Worm (Caenorhabditis elegans): ENCODE measurements around the gene scyl-1.

scyl-1 gene

DNA sequence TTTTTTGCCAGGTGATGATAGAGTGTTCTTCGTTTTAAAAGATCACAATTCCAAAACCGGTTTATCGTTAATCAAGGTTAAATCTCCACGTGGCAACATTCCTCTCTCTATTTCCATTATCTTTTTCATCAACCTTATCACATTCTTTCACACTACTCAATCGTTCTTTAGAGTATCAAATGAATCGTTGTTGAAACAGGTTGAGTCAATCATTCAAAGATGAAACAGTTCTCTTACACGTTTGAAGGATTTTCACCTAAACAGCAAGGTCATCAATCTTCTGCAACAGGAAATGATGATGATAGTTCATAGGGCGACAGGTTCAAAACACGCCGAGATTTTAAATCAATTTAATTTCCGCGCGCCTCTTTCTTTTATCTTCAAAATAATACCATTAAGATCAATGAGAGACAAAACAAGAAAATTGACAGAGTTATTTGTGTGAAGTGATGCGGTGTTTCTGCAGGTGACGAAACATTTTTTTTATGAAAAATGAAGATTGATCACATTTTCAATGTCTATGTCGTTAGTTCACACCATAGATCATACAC lies 39.8 kb upstream of the scyl-1 start (continued):
- TF ChIP-seq hif-1 (tag; optimal IDR thresholded peaks at IDR 0.05) (peak in 1 of 2 experiments; percentile 7), mep-1 (tag; optimal IDR thresholded peaks at IDR 0.05) (peak; percentile 71), arid-1 (GFP tag; conservative IDR thresholded peaks at IDR 0.05) (no peak), pha-4 (GFP tag; IDR thresholded peaks at IDR 0.05) (no peak), pha-4 (tag; optimal IDR thresholded peaks at IDR 0.05) (no peak), fos-1 (tag; optimal IDR thresholded peaks at IDR 0.05) (no peak), nhr-41 (GFP tag; IDR thresholded peaks at IDR 0.05) (no peak), lin-1 (GFP tag; IDR thresholded peaks at IDR 0.05) (peak; percentile 47; the same call in 1 of the 2 replicates), F26F4.8 (GFP tag; conservative IDR thresholded peaks at IDR 0.05) (no peak), mdl-1 (tag; optimal IDR thresholded peaks at IDR 0.05) (peak; percentile 78 to 94), R02D3.7 (tag; optimal IDR thresholded peaks at IDR 0.05) (no peak), daf-8 (GFP tag; IDR thresholded peaks at IDR 0.05) (no peak), Y48G9A.11 (GFP tag; IDR thresholded peaks at IDR 0.05) (no peak), unc-62 (GFP tag; optimal IDR thresholded peaks at IDR 0.05 in 1 of 2) (peak in 1 of 2 experiments; percentile 99), unc-62 (tag; optimal IDR thresholded peaks at IDR 0.05) (no peak), sdz-12 (GFP tag; optimal IDR thresholded peaks at IDR 0.05) (no peak), mxl-3 (GFP tag; optimal IDR thresholded peaks at IDR 0.05) (peak; percentile 91), ceh-44 (GFP tag; IDR thresholded peaks at IDR 0.05) (no peak), madf-5 (GFP tag; IDR thresholded peaks at IDR 0.05) (no peak), rbr-2 (tag; optimal IDR thresholded peaks at IDR 0.05) (no peak), lin-13 (GFP tag; optimal IDR thresholded peaks at IDR 0.05) (peak; percentile 16), saeg-2 (GFP tag; IDR thresholded peaks at IDR 0.05) (no peak), daf-16 (GFP tag; optimal IDR thresholded peaks at IDR 0.05) (no peak), daf-16 (tag; optimal IDR thresholded peaks at IDR 0.05) (peak; percentile 53), hlh-11 (tag; optimal IDR thresholded peaks at IDR 0.05) (peak; percentile 90), F44E2.7 (GFP tag; IDR thresholded peaks at IDR 0.05) (no peak), gei-8 (GFP tag; optimal IDR thresholded peaks at IDR 0.05) (peak; percentile 79), ceh-62 (tag; optimal IDR thresholded peaks at IDR 0.05) (no peak), dve-1 (tag; optimal IDR thresholded peaks at IDR 0.05; ENCODE audit: insufficient read depth) (peak; percentile 94), nhr-10 (tag; optimal IDR thresholded peaks at IDR 0.05) (peak; percentile 31), ama-1 (optimal IDR thresholded peaks at IDR 0.05) (no peak), Y75B8A.6 (GFP tag; IDR thresholded peaks at IDR 0.05) (no peak), hlh-30 (tag; optimal IDR thresholded peaks at IDR 0.05; ENCODE audit: insufficient read depth) (peak; percentile 75), zfp-2 (tag; optimal IDR thresholded peaks at IDR 0.05) (no peak), dmd-6 (GFP tag; IDR thresholded peaks at IDR 0.05) (peak; percentile 86), nhr-111 (GFP tag; optimal IDR thresholded peaks at IDR 0.05) (no peak), ctbp-1 (GFP tag; IDR thresholded peaks at IDR 0.05) (no peak), tag-97 (GFP tag; IDR thresholded peaks at IDR 0.05) (no peak), ceh-28 (tag; optimal IDR thresholded peaks at IDR 0.05) (no peak), nhr-25 (tag; optimal IDR thresholded peaks at IDR 0.05; ENCODE audit: borderline replicate concordance, insufficient read depth) (peak; percentile 78), daf-12 (tag; optimal IDR thresholded peaks at IDR 0.05) (no peak), T26A8.4 (GFP tag; IDR thresholded peaks at IDR 0.05) (no peak), madf-9 (GFP tag; conservative IDR thresholded peaks at IDR 0.05) (no peak), zip-2 (tag; optimal IDR thresholded peaks at IDR 0.05) (no peak), daf-19 (GFP tag; conservative IDR thresholded peaks at IDR 0.05) (no peak), mxl-2 (GFP tag; conservative IDR thresholded peaks at IDR 0.05) (no peak), mdt-29 (GFP tag; IDR thresholded peaks at IDR 0.05) (no peak), lin-39 (tag; optimal IDR thresholded peaks at IDR 0.05) (no peak), tra-1 (GFP tag; IDR thresholded peaks at IDR 0.05) (peak; percentile 74), nhr-28 (tag; optimal IDR thresholded peaks at IDR 0.05) (peak; percentile 81), pqm-1 (tag; optimal IDR thresholded peaks at IDR 0.05) (peak; percentile 23)

All from whole organism, L4 larva.